In the genomic region with DNA sequence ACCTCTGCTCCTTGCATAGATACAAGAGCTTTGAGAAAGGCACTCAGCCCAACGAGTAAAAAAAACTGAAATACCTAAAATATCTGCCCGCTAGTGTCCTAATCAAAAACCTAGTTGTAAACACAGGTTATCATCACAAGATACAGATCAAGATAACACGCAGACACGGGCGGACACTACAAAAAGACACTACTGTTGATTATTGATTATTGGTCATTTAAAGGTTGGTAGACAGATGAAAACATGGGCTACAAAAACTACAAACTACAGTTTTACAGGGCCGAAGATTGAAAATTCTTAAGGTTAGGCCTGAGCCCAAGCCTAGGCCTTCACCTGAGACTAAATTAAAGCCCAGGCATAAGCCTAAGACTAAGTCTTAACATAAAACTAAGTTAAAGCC, we compare ENCODE assay signal across 4 worm cellular contexts.
TF ChIP-seq lines count a peak whose summit lies in the region.

No protein-coding gene starts in this region.

TF ChIP-seq in whole organism, L1 larva, 84 proteins besides CTCF, POLR2A, EP300 and RAD21:
- TF ChIP-seq hlh-17 (GFP tag; optimal IDR thresholded peaks at IDR 0.05; lab: Kevin White, UChicago; ENCODE audit: borderline replicate concordance) (no peak), mef-2 (tag; optimal IDR thresholded peaks at IDR 0.05; lab: Kevin White, UChicago) (no peak), lsy-2 (tag; optimal IDR thresholded peaks at IDR 0.05; lab: Kevin White, UChicago) (no peak), blmp-1 (tag; optimal IDR thresholded peaks at IDR 0.05; lab: Kevin White, UChicago) (peak; percentile 5), pag-3 (tag; optimal IDR thresholded peaks at IDR 0.05; lab: Kevin White, UChicago; ENCODE audit: borderline replicate concordance, insufficient read depth) (no peak), ets-5 (GFP tag; IDR thresholded peaks at IDR 0.05; lab: Robert Waterston, UW) (no peak), mab-9 (GFP tag; IDR thresholded peaks at IDR 0.05; lab: Robert Waterston, UW) (no peak), zag-1 (tag; optimal IDR thresholded peaks at IDR 0.05; lab: Kevin White, UChicago) (no peak), nhr-84 (tag; optimal IDR thresholded peaks at IDR 0.05; lab: Kevin White, UChicago) (no peak), ces-1 (GFP tag; optimal IDR thresholded peaks at IDR 0.05; lab: Kevin White, UChicago) (no peak), sptf-1 (tag; optimal IDR thresholded peaks at IDR 0.05; lab: Kevin White, UChicago) (no peak), nhr-20 (tag; optimal IDR thresholded peaks at IDR 0.05; lab: Kevin White, UChicago) (peak; percentile 26), elt-3 (tag; optimal IDR thresholded peaks at IDR 0.05; lab: Kevin White, UChicago) (peak in 1 of 6 experiments; percentile 48), nhr-85 (tag; lab: Kevin White, UChicago) (peak; percentile 74), lin-35 (GFP tag; optimal IDR thresholded peaks at IDR 0.05; lab: Kevin White, UChicago) (peak in 1 of 2 experiments; percentile 24), snu-23 (GFP tag; optimal IDR thresholded peaks at IDR 0.05; lab: Kevin White, UChicago) (peak; percentile 0), Y116A8C.19 (tag; optimal IDR thresholded peaks at IDR 0.05; lab: Kevin White, UChicago; ENCODE audit: borderline replicate concordance) (no peak)

TF ChIP-seq in whole organism, L2 larva, 48 proteins besides CTCF, POLR2A, EP300 and RAD21:
- peak; percentile 20 for TF ChIP-seq sma-9 (GFP tag; optimal IDR thresholded peaks at IDR 0.05; lab: Kevin White, UChicago)
- no peak for TF ChIP-seq sma-9 (tag; optimal IDR thresholded peaks at IDR 0.05; lab: Kevin White, UChicago)
- TF ChIP-seq peb-1 (tag; optimal IDR thresholded peaks at IDR 0.05; lab: Kevin White, UChicago): no peak
- TF ChIP-seq crh-2 (tag; optimal IDR thresholded peaks at IDR 0.05; lab: Kevin White, UChicago): no peak
- no peak for TF ChIP-seq nhr-129 (tag; optimal IDR thresholded peaks at IDR 0.05; lab: Kevin White, UChicago)
- no peak for TF ChIP-seq ztf-1 (GFP tag; conservative IDR thresholded peaks at IDR 0.05; lab: Robert Waterston, UW)
- no peak for TF ChIP-seq mbf-1 (tag; optimal IDR thresholded peaks at IDR 0.05; lab: Kevin White, UChicago)
- no peak for TF ChIP-seq unc-39 (tag; optimal IDR thresholded peaks at IDR 0.05; lab: Kevin White, UChicago)
- TF ChIP-seq zag-1 (tag; optimal IDR thresholded peaks at IDR 0.05; lab: Kevin White, UChicago): no peak

TF ChIP-seq in whole organism, L4 larva, 104 proteins besides CTCF, POLR2A, EP300 and RAD21:
- TF ChIP-seq nhr-28 (tag; optimal IDR thresholded peaks at IDR 0.05; lab: Kevin White, UChicago): peak; percentile 57
- TF ChIP-seq Y48G9A.11 (GFP tag; IDR thresholded peaks at IDR 0.05; lab: Robert Waterston, UW): no peak
- peak; percentile 17 for TF ChIP-seq hlh-30 (tag; optimal IDR thresholded peaks at IDR 0.05; lab: Kevin White, UChicago; ENCODE audit: insufficient read depth)

TF ChIP-seq in whole organism, late embryonic, 69 proteins besides CTCF, POLR2A, EP300 and RAD21:
- no peak for TF ChIP-seq lim-6 (tag; optimal IDR thresholded peaks at IDR 0.05; lab: Kevin White, UChicago)
- peak; percentile 8 for TF ChIP-seq elt-2 (tag; optimal IDR thresholded peaks at IDR 0.05; lab: Kevin White, UChicago)
- TF ChIP-seq che-1 (tag; optimal IDR thresholded peaks at IDR 0.05; lab: Kevin White, UChicago): no peak
- TF ChIP-seq pax-1 (tag; optimal IDR thresholded peaks at IDR 0.05; lab: Kevin White, UChicago): no peak
TF ChIP-seq in whole organism, late embryonic: peak in this region for 1.
